Fruit fly (Drosophila melanogaster) whole organism, embryonic: ENCODE measurements around the gene CG10116.

Source experiments
- ATbp ChIP-seq: fragments of 200-800 bp; sonication (Bioruptor generic); optimal IDR thresholded peaks from 2 replicates; lab custom pipeline; 2017; ENCODE audit warnings: missing biosample characterization, mild to moderate bottlenecking, missing genetic modification characterization, missing genetic modification reagents
- CG10147 ChIP-seq: fragments of 200-800 bp; sonication (Bioruptor generic); optimal IDR thresholded peaks from 2 replicates; lab custom pipeline; 2019; ENCODE audit warnings: missing biosample characterization, mild to moderate bottlenecking, missing genetic modification characterization, moderate library complexity
- CG10543 ChIP-seq: fragments of 200-800 bp; sonication (Bioruptor generic); optimal IDR thresholded peaks from 3 replicates; lab custom pipeline; 2017; ENCODE audit warnings: missing biosample characterization, mild to moderate bottlenecking, missing genetic modification characterization, moderate library complexity
- CG11696 ChIP-seq: fragments of 200-800 bp; sonication (Bioruptor generic); IDR thresholded peaks from 2 replicates; pipeline ENCODE4 v1.3.6; 2022; ENCODE audit warnings: missing biosample characterization, missing genetic modification characterization
- CG12155 ChIP-seq: fragments of 200-800 bp; sonication (Bioruptor generic); optimal IDR thresholded peaks from 3 replicates; lab custom pipeline; 2016; ENCODE audit warnings: missing biosample characterization, missing genetic modification characterization
- CG12942 ChIP-seq: fragments of 200-800 bp; sonication (Bioruptor generic); optimal IDR thresholded peaks from 3 replicates; lab custom pipeline; 2016; ENCODE audit warnings: missing biosample characterization, missing genetic modification characterization
- CG13287 ChIP-seq: fragments of 200-800 bp; sonication (Bioruptor generic); IDR thresholded peaks from 2 replicates; pipeline ENCODE4 v1.3.6; 2022; ENCODE audit warnings: missing biosample characterization, missing genetic modification characterization; ENCODE audit not compliant: partially characterized antibody
- CG13894 ChIP-seq: fragments of 200-800 bp; sonication (Bioruptor generic); optimal IDR thresholded peaks from 3 replicates; lab custom pipeline; 2018; ENCODE audit warnings: missing biosample characterization, mild to moderate bottlenecking, missing genetic modification characterization, moderate library complexity
- CG14667 ChIP-seq: fragments of 200-800 bp; sonication (Bioruptor generic); IDR thresholded peaks from 2 replicates; pipeline ENCODE4 v1.3.6; 2022; ENCODE audit warnings: missing biosample characterization, missing genetic modification characterization
- CG18619 ChIP-seq: fragments of 200-800 bp; sonication (Bioruptor generic); optimal IDR thresholded peaks from 3 replicates; lab custom pipeline; 2017; ENCODE audit warnings: missing biosample characterization, mild to moderate bottlenecking, missing genetic modification characterization
- CG2199 ChIP-seq: fragments of 200-800 bp; sonication (Bioruptor generic); IDR thresholded peaks from 3 replicates; pipeline ENCODE4 v1.3.6; 2022; ENCODE audit warnings: missing biosample characterization, missing genetic modification characterization
- CG2875 ChIP-seq: fragments of 200-800 bp; sonication (Bioruptor generic); optimal IDR thresholded peaks from 2 replicates; lab custom pipeline; 2017; ENCODE audit warnings: missing biosample characterization, mild to moderate bottlenecking, missing genetic modification characterization, missing genetic modification reagents
- CG33557 ChIP-seq: fragments of 200-800 bp; sonication (Bioruptor generic); optimal IDR thresholded peaks from 2 replicates; lab custom pipeline; 2019; ENCODE audit warnings: missing biosample characterization, mild to moderate bottlenecking, missing genetic modification characterization, moderate library complexity
- CG4617 ChIP-seq: fragments of 200-800 bp; sonication (Bioruptor generic); optimal IDR thresholded peaks from 3 replicates; lab custom pipeline; 2016; ENCODE audit warnings: missing biosample characterization, missing genetic modification characterization, borderline replicate concordance
- CG4707 ChIP-seq: fragments of 200-800 bp; sonication (Bioruptor generic); optimal IDR thresholded peaks from 2 replicates; lab custom pipeline; 2018; ENCODE audit warnings: missing biosample characterization, mild to moderate bottlenecking, missing genetic modification characterization, moderate library complexity
- CG5180 ChIP-seq: fragments of 200-800 bp; sonication (Bioruptor generic); optimal IDR thresholded peaks from 3 replicates; lab custom pipeline; 2017; ENCODE audit warnings: missing biosample characterization, missing genetic modification characterization, mild to moderate bottlenecking, moderate library complexity, missing genetic modification reagents
- CG7987 ChIP-seq: fragments of 200-800 bp; sonication (Bioruptor generic); optimal IDR thresholded peaks from 2 replicates; lab custom pipeline; 2018; ENCODE audit warnings: missing biosample characterization, mild to moderate bottlenecking, missing genetic modification characterization, moderate library complexity
- CG8281 ChIP-seq: fragments of 200-800 bp; sonication (Bioruptor generic); optimal IDR thresholded peaks from 2 replicates; lab custom pipeline; 2018; ENCODE audit warnings: missing biosample characterization, mild to moderate bottlenecking, missing genetic modification characterization, moderate library complexity
- CG8924 ChIP-seq: fragments of 200-800 bp; optimal IDR thresholded peaks from 3 replicates; lab custom pipeline; 2019; ENCODE audit warnings: missing biosample characterization, mild to moderate bottlenecking, missing genetic modification characterization, moderate library complexity
- CG9727 ChIP-seq: fragments of 200-800 bp; sonication (Bioruptor generic); optimal IDR thresholded peaks from 3 replicates; lab custom pipeline; 2017; ENCODE audit warnings: missing biosample characterization, mild to moderate bottlenecking, missing genetic modification characterization
- CG9797 ChIP-seq: fragments of 200-800 bp; sonication (Bioruptor generic); optimal IDR thresholded peaks from 3 replicates; lab custom pipeline; 2018; ENCODE audit warnings: missing biosample characterization, mild to moderate bottlenecking, missing genetic modification characterization
- D19A ChIP-seq: fragments of 200-800 bp; optimal IDR thresholded peaks from 3 replicates; lab custom pipeline; 2019; ENCODE audit warnings: missing biosample characterization, mild to moderate bottlenecking, missing genetic modification characterization, moderate library complexity
- Dad ChIP-seq: fragments of 200-800 bp; sonication (Bioruptor generic); optimal IDR thresholded peaks from 3 replicates; lab custom pipeline; 2016; ENCODE audit warnings: missing biosample characterization, missing genetic modification characterization
- Mrtf ChIP-seq: fragments of 200-800 bp; sonication (Bioruptor generic); IDR thresholded peaks from 3 replicates; pipeline ENCODE4 v1.3.6; 2022; ENCODE audit warnings: missing biosample characterization, missing genetic modification characterization
- Scr ChIP-seq: fragments of 200-800 bp; sonication (Bioruptor generic); IDR thresholded peaks from 2 replicates; pipeline ENCODE4 v1.3.6; 2022; ENCODE audit warnings: missing biosample characterization, missing genetic modification characterization; ENCODE audit not compliant: partially characterized antibody
- Taf1 ChIP-seq: fragments of 200-800 bp; sonication (Bioruptor generic); IDR thresholded peaks from 2 replicates; pipeline ENCODE4 v1.3.6; 2022; ENCODE audit warnings: missing biosample characterization, missing genetic modification characterization
- Vsx1 ChIP-seq: fragments of 200-800 bp; sonication (Bioruptor generic); optimal IDR thresholded peaks from 2 replicates; lab custom pipeline; 2017; ENCODE audit warnings: missing biosample characterization, mild to moderate bottlenecking, missing genetic modification characterization, missing genetic modification reagents
- Xrp1 ChIP-seq: fragments of 200-800 bp; sonication (Bioruptor generic); IDR thresholded peaks from 2 replicates; pipeline ENCODE4 v1.3.6; 2022; ENCODE audit warnings: missing biosample characterization, missing genetic modification characterization
- ase ChIP-seq: fragments of 200-800 bp; sonication (Bioruptor generic); IDR thresholded peaks from 3 replicates; pipeline ENCODE4 v1.3.6; 2022; ENCODE audit warnings: missing biosample characterization, missing genetic modification characterization
- chif ChIP-seq, 2 experiments: fragments of 200-800 bp; sonication (Bioruptor generic); optimal IDR thresholded peaks; 3 replicates each; lab custom pipeline; 2016; ENCODE audit warnings: missing biosample characterization in 2 of 2, missing genetic modification characterization in 2 of 2
- chinmo ChIP-seq: fragments of 200-800 bp; sonication (Bioruptor generic); IDR thresholded peaks from 4 replicates; pipeline ENCODE4 v1.3.6; 2022; ENCODE audit warnings: missing biosample characterization, missing genetic modification characterization; ENCODE audit not compliant: partially characterized antibody
- ci ChIP-seq: fragments of 200-800 bp; sonication (Bioruptor generic); IDR thresholded peaks from 3 replicates; pipeline ENCODE4 v1.3.6; 2022; ENCODE audit warnings: missing biosample characterization, missing genetic modification characterization
- crol ChIP-seq: fragments of 200-800 bp; sonication (Bioruptor generic); IDR thresholded peaks from 2 replicates; pipeline ENCODE4 v1.3.6; 2022; ENCODE audit warnings: missing biosample characterization, missing genetic modification characterization
- eyg ChIP-seq: fragments of 200-800 bp; sonication (Bioruptor generic); optimal IDR thresholded peaks from 3 replicates; lab custom pipeline; 2016; ENCODE audit warnings: missing biosample characterization, missing genetic modification characterization
- fd3F ChIP-seq: fragments of 200-800 bp; sonication (Bioruptor generic); optimal IDR thresholded peaks from 2 replicates; lab custom pipeline; 2018; ENCODE audit warnings: missing biosample characterization, mild to moderate bottlenecking, missing genetic modification characterization, moderate library complexity
- gem ChIP-seq: fragments of 200-800 bp; sonication (Bioruptor generic); optimal IDR thresholded peaks from 2 replicates; lab custom pipeline; 2019; ENCODE audit warnings: missing biosample characterization, mild to moderate bottlenecking, missing genetic modification characterization, moderate library complexity
- hb ChIP-seq: fragments of 200-800 bp; sonication (Bioruptor generic); IDR thresholded peaks from 3 replicates; pipeline ENCODE4 v1.3.6; 2022; ENCODE audit warnings: missing biosample characterization, missing genetic modification characterization; ENCODE audit not compliant: partially characterized antibody
- pfk ChIP-seq: fragments of 200-800 bp; sonication (Bioruptor generic); optimal IDR thresholded peaks from 2 replicates; lab custom pipeline; 2018; ENCODE audit warnings: missing biosample characterization, mild to moderate bottlenecking, missing genetic modification characterization, moderate library complexity
- phol ChIP-seq: fragments of 200-800 bp; sonication (Bioruptor generic); optimal IDR thresholded peaks from 3 replicates; lab custom pipeline; 2018; ENCODE audit warnings: missing biosample characterization, mild to moderate bottlenecking, missing genetic modification characterization, moderate library complexity
- prd ChIP-seq, 3 experiments: fragments of >200 bp in 2 of 3; fragments of 200-800 bp in 1 of 3; sonication (Bioruptor generic) in 1 of 3; optimal IDR thresholded peaks in 2 of 3; IDR thresholded peaks in 1 of 3; 2 replicates in 2 of 3; 3 replicates in 1 of 3; pipeline versions ENCODE4 v1.3.6 to Lab custom; 2017 to 2022; ENCODE audit warnings: missing biosample characterization in 1 of 3, missing genetic modification characterization in 1 of 3
- ro ChIP-seq: fragments of 200-800 bp; sonication (Bioruptor generic); IDR thresholded peaks from 2 replicates; pipeline ENCODE4 v1.3.6; 2022; ENCODE audit warnings: missing biosample characterization, missing genetic modification characterization
- row ChIP-seq: fragments of 200-800 bp; sonication (Bioruptor generic); IDR thresholded peaks from 3 replicates; pipeline ENCODE4 v1.3.6; 2022; ENCODE audit warnings: missing biosample characterization, missing genetic modification characterization
- sens ChIP-seq: fragments of 200-800 bp; sonication (Bioruptor generic); peaks from one replicate; lab custom pipeline; 2016; ENCODE audit warnings: missing biosample characterization, missing genetic modification characterization
- sim ChIP-seq: fragments of 200-800 bp; sonication (Bioruptor generic); IDR thresholded peaks from 2 replicates; pipeline ENCODE4 v1.3.6; 2022; ENCODE audit warnings: missing biosample characterization, missing genetic modification characterization
- sima ChIP-seq: fragments of 200-800 bp; sonication (Bioruptor generic); optimal IDR thresholded peaks from 2 replicates; lab custom pipeline; 2016; ENCODE audit warnings: missing biosample characterization, missing genetic modification characterization
- slou ChIP-seq: fragments of 200-800 bp; sonication (Bioruptor generic); optimal IDR thresholded peaks from 3 replicates; lab custom pipeline; 2016; ENCODE audit warnings: missing biosample characterization, missing genetic modification characterization
- stwl ChIP-seq: fragments of 200-800 bp; sonication (Bioruptor generic); optimal IDR thresholded peaks from 3 replicates; lab custom pipeline; 2018; ENCODE audit warnings: missing biosample characterization, mild to moderate bottlenecking, missing genetic modification characterization, moderate library complexity
- tap ChIP-seq: fragments of 200-800 bp; optimal IDR thresholded peaks from 3 replicates; lab custom pipeline; 2019; ENCODE audit warnings: missing biosample characterization, mild to moderate bottlenecking, missing genetic modification characterization, moderate library complexity
- trh ChIP-seq: fragments of 200-800 bp; sonication (Bioruptor generic); optimal IDR thresholded peaks from 2 replicates; lab custom pipeline; 2016; ENCODE audit warnings: missing biosample characterization, missing genetic modification characterization

Gene CG10116

DNA sequence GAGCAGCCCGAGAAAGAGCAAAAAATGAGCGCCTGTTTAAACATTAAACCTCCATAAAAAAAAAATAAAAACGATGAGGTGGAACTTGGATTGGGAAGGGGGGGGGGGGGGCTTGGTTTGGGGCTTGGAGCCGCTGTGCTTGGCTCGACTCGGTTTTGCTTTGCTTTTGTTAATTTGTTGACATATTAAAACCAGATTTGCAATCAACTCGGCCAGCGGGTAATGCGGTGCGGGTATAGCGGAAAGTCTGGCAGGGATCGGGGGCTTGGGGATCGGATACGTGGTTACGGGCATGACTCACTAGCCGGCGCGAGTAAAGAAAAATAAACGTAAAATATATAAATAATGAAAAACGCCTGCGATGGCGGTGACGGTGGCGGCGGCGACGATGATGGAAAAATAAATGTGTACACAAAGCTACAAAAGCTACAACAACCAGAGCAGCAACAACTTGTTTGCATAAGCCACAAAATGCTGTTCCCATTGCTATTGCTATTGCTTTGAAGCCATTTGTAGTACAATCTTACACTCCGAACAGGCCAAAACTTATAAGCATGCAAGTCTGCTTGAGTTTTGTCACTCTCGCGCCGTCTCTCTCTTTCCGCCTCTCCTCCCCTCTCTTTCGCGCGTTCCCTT, 40.8 kb upstream of the CG10116 start (continued):
- TF ChIP-seq eyg (GFP tag; lab: Kevin White, UChicago) = no peak
- TF ChIP-seq crol = peak; percentile 44; the same call in 1 of the 2 replicates
- TF ChIP-seq CG8924 (tag; lab: Kevin White, UChicago) = no peak
- 0 out of 3 replicates have a peak, but pooled peaks have one; percentile 9 for TF ChIP-seq ase (GFP tag; lab: Robert Waterston, UW)
- no peak for TF ChIP-seq tap (tag; lab: Kevin White, UChicago)
- no peak for TF ChIP-seq slou
- peak; percentile 2 for TF ChIP-seq CG13894
- TF ChIP-seq CG14667 (GFP tag; lab: Robert Waterston, UW) = no peak
- TF ChIP-seq CG9797 (GFP tag; lab: Kevin White, UChicago) = no peak
- no peak for TF ChIP-seq Mrtf (GFP tag; lab: Robert Waterston, UW)
- TF ChIP-seq Xrp1 (GFP tag; lab: Robert Waterston, UW) = no peak
- no peak for TF ChIP-seq CG2199 (GFP tag; lab: Robert Waterston, UW)
- TF ChIP-seq CG7987 (GFP tag; lab: Kevin White, UChicago) = no peak
- no peak for TF ChIP-seq Taf1
- no peak for TF ChIP-seq hb (GFP tag; lab: Robert Waterston, UW)
- no peak for TF ChIP-seq CG10147 (GFP tag; lab: Kevin White, UChicago)
- no peak for TF ChIP-seq CG13287 (GFP tag; lab: Robert Waterston, UW)
- TF ChIP-seq trh (GFP tag; lab: Kevin White, UChicago) = no peak
- no peak for TF ChIP-seq sima (GFP tag; lab: Kevin White, UChicago)
- no peak for TF ChIP-seq CG11696 (GFP tag; lab: Robert Waterston, UW)
- no peak for TF ChIP-seq D19A (tag; lab: Kevin White, UChicago)
- no peak for TF ChIP-seq Vsx1 (GFP tag; lab: Kevin White, UChicago)
- TF ChIP-seq chif (GFP tag; optimal IDR thresholded peaks at IDR 0.05; lab: Kevin White, UChicago) = no peak
- no peak for TF ChIP-seq prd (optimal IDR thresholded peaks at IDR 0.05; lab: Kevin White, UChicago)
- TF ChIP-seq prd (GFP tag; IDR thresholded peaks at IDR 0.05; lab: Robert Waterston, UW) = no peak
- no peak for TF ChIP-seq stwl (tag; lab: Kevin White, UChicago)
- TF ChIP-seq CG4617 (GFP tag; lab: Kevin White, UChicago) = no peak
- TF ChIP-seq chinmo (GFP tag; lab: Robert Waterston, UW) = 0 out of 4 replicates have a peak, but pooled peaks have one; percentile 74
- no peak for TF ChIP-seq CG33557 (GFP tag; lab: Kevin White, UChicago)
- TF ChIP-seq CG5180 (GFP tag; lab: Kevin White, UChicago) = no peak
- TF ChIP-seq sens (GFP tag; lab: Kevin White, UChicago) = peak; percentile 64
- no peak for TF ChIP-seq CG8281
- TF ChIP-seq CG2875 (GFP tag; lab: Kevin White, UChicago) = no peak
- 0 out of 3 replicates have a peak, but pooled peaks have one; percentile 64 for TF ChIP-seq ci (GFP tag; lab: Robert Waterston, UW)
- no peak for TF ChIP-seq Scr (GFP tag; lab: Robert Waterston, UW)
- peak; percentile 63 for TF ChIP-seq ATbp (GFP tag; lab: Kevin White, UChicago)
- TF ChIP-seq pfk = no peak
- no peak for TF ChIP-seq Dad (GFP tag; lab: Kevin White, UChicago)
- peak; percentile 20 for TF ChIP-seq CG10543 (GFP tag; lab: Kevin White, UChicago)
- TF ChIP-seq fd3F (GFP tag; lab: Kevin White, UChicago) = no peak
- no peak for TF ChIP-seq CG18619 (GFP tag; lab: Kevin White, UChicago)
- TF ChIP-seq sim (GFP tag; lab: Robert Waterston, UW) = no peak
- no peak for TF ChIP-seq ro (GFP tag; lab: Robert Waterston, UW)
- no peak for TF ChIP-seq row (GFP tag; lab: Robert Waterston, UW)
- no peak for TF ChIP-seq phol
- TF ChIP-seq CG4707 (GFP tag; lab: Kevin White, UChicago) = no peak
- no peak for TF ChIP-seq CG9727
- no peak for TF ChIP-seq gem (tag; lab: Kevin White, UChicago)
- no peak for TF ChIP-seq CG12155 (GFP tag; lab: Kevin White, UChicago)
- no peak for TF ChIP-seq CG12942 (GFP tag; lab: Kevin White, UChicago)
